Worm (Caenorhabditis elegans): ENCODE data around the gene F36H5.14.

- TF ChIP-seq cog-1 (tag; optimal IDR thresholded peaks at IDR 0.05) = no peak
- no peak for TF ChIP-seq ztf-23 (GFP tag; IDR thresholded peaks at IDR 0.05)
Measured at ce11 chrII:1756072-1756471, 19.3 kb upstream of the F36H5.14 start, which contains the start of gene F36H5.17.
